Worm (Caenorhabditis elegans) whole organism, L4 larva: Measurements from ENCODE around the gene abhd-3.1.

Source experiments
- aly-2 ChIP-seq: sonication (generic microtip); optimal IDR thresholded peaks from 2 replicates; lab custom pipeline; 2018; ENCODE audit warnings: missing biosample characterization, missing genetic modification characterization
- mdt-29 ChIP-seq: fragments of 200-800 bp; sonication (Bioruptor generic); IDR thresholded peaks from 2 replicates; pipeline ENCODE4 v1.3.6; 2022; ENCODE audit warnings: missing genetic modification reagents, missing genetic modification characterization, missing compliant biosample characterization

ce11 chrV:19994093-19994492 is 38.8 kb downstream of the abhd-3.1 start, which contains the start of gene Y60A3A.25:
- no peak for TF ChIP-seq mdt-29 (GFP tag; lab: Robert Waterston, UW)
- no peak for TF ChIP-seq aly-2 (tag; lab: Kevin White, UChicago)
